Fruit fly (Drosophila melanogaster) whole organism, pupa: Measurements from ENCODE around the gene D12.

Experiments
- CG10348 ChIP-seq: fragments of 200-800 bp; sonication (Bioruptor generic); IDR thresholded peaks from 2 replicates; pipeline ENCODE4 v1.3.6; 2022; ENCODE audit warnings: missing biosample characterization, missing genetic modification characterization
- CG12605 ChIP-seq: fragments of 200-800 bp; sonication (Bioruptor generic); IDR thresholded peaks from 2 replicates; pipeline ENCODE4 v1.3.6; 2022; ENCODE audit warnings: missing biosample characterization, missing genetic modification characterization
- CG13204 ChIP-seq: fragments of 200-800 bp; sonication (Bioruptor generic); optimal IDR thresholded peaks from 2 replicates; lab custom pipeline; 2018; ENCODE audit warnings: missing biosample characterization, mild to moderate bottlenecking, missing genetic modification characterization, moderate library complexity
- CG14655 ChIP-seq: fragments of 200-800 bp; sonication (Bioruptor generic); optimal IDR thresholded peaks from 3 replicates; lab custom pipeline; 2017; ENCODE audit warnings: mild to moderate bottlenecking, missing biosample characterization, missing genetic modification reagents, missing genetic modification characterization
- CG15710 ChIP-seq: fragments of 200-800 bp; sonication (Bioruptor generic); optimal IDR thresholded peaks from 2 replicates; lab custom pipeline; 2018; ENCODE audit warnings: missing biosample characterization, mild to moderate bottlenecking, missing genetic modification characterization, moderate library complexity
- CG17806 ChIP-seq: fragments of 200-800 bp; sonication (Bioruptor generic); optimal IDR thresholded peaks from 2 replicates; lab custom pipeline; 2018; ENCODE audit warnings: missing biosample characterization, mild to moderate bottlenecking, missing genetic modification characterization, moderate library complexity
- CG32121 ChIP-seq: fragments of 200-800 bp; sonication (Bioruptor generic); IDR thresholded peaks from 2 replicates; pipeline ENCODE4 v1.3.6; 2022; ENCODE audit warnings: missing biosample characterization, missing genetic modification characterization
- CG34367 ChIP-seq: fragments of 200-800 bp; sonication (Bioruptor generic); optimal IDR thresholded peaks from 2 replicates; lab custom pipeline; 2018; ENCODE audit warnings: missing biosample characterization, mild to moderate bottlenecking, missing genetic modification characterization
- CG4496 ChIP-seq: fragments of 200-800 bp; sonication (Bioruptor generic); IDR thresholded peaks from 3 replicates; pipeline ENCODE4 v1.3.6; 2022; ENCODE audit warnings: missing biosample characterization, missing genetic modification characterization
- CG8159 ChIP-seq: fragments of 200-800 bp; sonication (Bioruptor generic); optimal IDR thresholded peaks from 3 replicates; lab custom pipeline; 2018; ENCODE audit warnings: missing biosample characterization, mild to moderate bottlenecking, missing genetic modification characterization, moderate library complexity
- CG8301 ChIP-seq: fragments of 200-800 bp; sonication (Bioruptor generic); optimal IDR thresholded peaks from 2 replicates; lab custom pipeline; 2018; ENCODE audit warnings: missing biosample characterization, mild to moderate bottlenecking, missing genetic modification characterization
- CG9948 ChIP-seq: fragments of 200-800 bp; sonication (Bioruptor generic); optimal IDR thresholded peaks from 2 replicates; lab custom pipeline; 2018; ENCODE audit warnings: missing biosample characterization, mild to moderate bottlenecking, missing genetic modification characterization, moderate library complexity
- D1 ChIP-seq: fragments of 200-800 bp; sonication (Bioruptor generic); optimal IDR thresholded peaks from 2 replicates; lab custom pipeline; 2018; ENCODE audit warnings: missing biosample characterization, mild to moderate bottlenecking, missing genetic modification characterization, moderate library complexity
- EcR ChIP-seq: fragments of 200-800 bp; sonication (Bioruptor generic); optimal IDR thresholded peaks from 3 replicates; lab custom pipeline; 2019; ENCODE audit warnings: missing biosample characterization, missing genetic modification characterization, mild to moderate bottlenecking, moderate library complexity, missing genetic modification reagents
- Ets98B ChIP-seq: fragments of 200-800 bp; sonication (Bioruptor generic); IDR thresholded peaks from 2 replicates; pipeline ENCODE4 v1.3.6; 2022; ENCODE audit warnings: missing biosample characterization, missing genetic modification characterization
- Pif1A ChIP-seq: fragments of 200-800 bp; sonication (Bioruptor generic); optimal IDR thresholded peaks from 3 replicates; lab custom pipeline; 2016; ENCODE audit warnings: missing biosample characterization, missing genetic modification characterization
- Pif1B ChIP-seq: fragments of 200-800 bp; sonication (Bioruptor generic); optimal IDR thresholded peaks from 3 replicates; lab custom pipeline; 2016; ENCODE audit warnings: missing biosample characterization, missing genetic modification characterization
- fd96Ca ChIP-seq: fragments of 200-800 bp; sonication (Bioruptor generic); IDR thresholded peaks from 3 replicates; pipeline ENCODE4 v1.3.6; 2022; ENCODE audit warnings: missing biosample characterization, missing genetic modification characterization
- gl ChIP-seq: fragments of 200-800 bp; sonication (Bioruptor generic); optimal IDR thresholded peaks from 2 replicates; lab custom pipeline; 2018; ENCODE audit warnings: missing biosample characterization, mild to moderate bottlenecking, missing genetic modification characterization
- rn ChIP-seq: fragments of 200-800 bp; sonication (Bioruptor generic); IDR thresholded peaks from 2 replicates; pipeline ENCODE4 v1.3.6; 2022; ENCODE audit warnings: missing biosample characterization, missing genetic modification characterization

The D12 gene

dm6 chr2L:8398721-8399120, 38.4 kb downstream of the D12 start, which contains the start of gene CG13386:
Gene CG13386, plus strand, starts transcription at chr2L:8399021.
- TF ChIP-seq CG32121 (GFP tag; lab: Robert Waterston, UW) (no peak), EcR (GFP tag; lab: Kevin White, UChicago) (no peak), CG4496 (GFP tag; lab: Robert Waterston, UW) (no peak), rn (GFP tag; lab: Robert Waterston, UW) (no peak), CG14655 (GFP tag; lab: Kevin White, UChicago) (no peak), CG15710 (tag; lab: Kevin White, UChicago) (no peak), CG10348 (no peak), Pif1B (no peak), CG13204 (GFP tag; lab: Kevin White, UChicago) (no peak), Ets98B (GFP tag; lab: Robert Waterston, UW) (no peak)

- TF ChIP-seq D1 (tag; lab: Kevin White, UChicago) (no peak), CG32121 (GFP tag; lab: Robert Waterston, UW) (no peak), CG12605 (GFP tag; lab: Robert Waterston, UW) (no peak), Pif1B (no peak), EcR (GFP tag; lab: Kevin White, UChicago) (no peak), CG8301 (tag; lab: Kevin White, UChicago) (no peak), CG13204 (GFP tag; lab: Kevin White, UChicago) (no peak), CG15710 (tag; lab: Kevin White, UChicago) (no peak)
- TF ChIP-seq, all 21 proteins: peak for 0
These were observed 41.0 kb downstream of the D12 start, which contains the start of the genes Peritrophin-15a and CG13385 for dm6 chr2L:8395996-8396699. Gene Peritrophin-15a, minus strand, starts transcription at chr2L:8396096. Gene CG13385, plus strand, starts transcription at chr2L:8396649.

- TF ChIP-seq CG9948 (tag; lab: Kevin White, UChicago): no peak
- TF ChIP-seq Pif1A (GFP tag; lab: Kevin White, UChicago): no peak
- no peak for TF ChIP-seq CG8301 (tag; lab: Kevin White, UChicago)
- TF ChIP-seq gl (tag; lab: Kevin White, UChicago): no peak
- TF ChIP-seq Pif1B: no peak
- no peak for TF ChIP-seq CG34367
- no peak for TF ChIP-seq Ets98B (GFP tag; lab: Robert Waterston, UW)
- no peak for TF ChIP-seq CG4496 (GFP tag; lab: Robert Waterston, UW)
- TF ChIP-seq CG14655 (GFP tag; lab: Kevin White, UChicago): no peak
- no peak for TF ChIP-seq CG12605 (GFP tag; lab: Robert Waterston, UW)
- no peak for TF ChIP-seq CG8159
- no peak for TF ChIP-seq CG17806 (tag; lab: Kevin White, UChicago)
- TF ChIP-seq D1 (tag; lab: Kevin White, UChicago): no peak
- no peak for TF ChIP-seq CG15710 (tag; lab: Kevin White, UChicago)
- no peak for TF ChIP-seq CG10348
These were observed 42.3 kb downstream of the D12 start, which contains the start of gene Peritrophin-15b for dm6 chr2L:8394840-8395239. Gene Peritrophin-15b, minus strand, starts transcription at chr2L:8394940.

- TF ChIP-seq CG32121 (GFP tag; lab: Robert Waterston, UW): no peak
- TF ChIP-seq fd96Ca: no peak
- no peak for TF ChIP-seq CG10348
- TF ChIP-seq gl (tag; lab: Kevin White, UChicago): no peak
These were observed 43.0 kb downstream of the D12 start, which contains the start of gene lectin-29Ca for dm6 chr2L:8394180-8394579. Gene lectin-29Ca, minus strand, starts transcription at chr2L:8394280.

dm6 chr2L:8393122-8393521, 44.0 kb downstream of the D12 start, which contains the start of gene Acp29AB:
Gene Acp29AB, minus strand, starts transcription at chr2L:8393222.
- TF ChIP-seq CG32121 (GFP tag; lab: Robert Waterston, UW) (no peak), CG10348 (no peak), CG14655 (GFP tag; lab: Kevin White, UChicago) (no peak), CG34367 (no peak), D1 (tag; lab: Kevin White, UChicago) (no peak), Ets98B (GFP tag; lab: Robert Waterston, UW) (no peak), CG8159 (no peak), EcR (GFP tag; lab: Kevin White, UChicago) (no peak), CG8301 (tag; lab: Kevin White, UChicago) (no peak), fd96Ca (no peak), gl (tag; lab: Kevin White, UChicago) (no peak), CG12605 (GFP tag; lab: Robert Waterston, UW) (no peak)

dm6 chr2L:8392298-8392697, 44.9 kb downstream of the D12 start, which contains the start of gene CG42820:
Gene CG42820, minus strand, starts transcription at chr2L:8392398.
- TF ChIP-seq CG4496 (GFP tag; lab: Robert Waterston, UW): no peak
- no peak for TF ChIP-seq D1 (tag; lab: Kevin White, UChicago)
- no peak for TF ChIP-seq CG17806 (tag; lab: Kevin White, UChicago)
- TF ChIP-seq rn (GFP tag; lab: Robert Waterston, UW): no peak
- no peak for TF ChIP-seq Pif1B
- no peak for TF ChIP-seq CG8301 (tag; lab: Kevin White, UChicago)
- no peak for TF ChIP-seq CG14655 (GFP tag; lab: Kevin White, UChicago)
- no peak for TF ChIP-seq CG8159
- no peak for TF ChIP-seq CG9948 (tag; lab: Kevin White, UChicago)
- TF ChIP-seq CG32121 (GFP tag; lab: Robert Waterston, UW): no peak
- TF ChIP-seq CG34367: no peak
- no peak for TF ChIP-seq Ets98B (GFP tag; lab: Robert Waterston, UW)
- no peak for TF ChIP-seq CG12605 (GFP tag; lab: Robert Waterston, UW)
- TF ChIP-seq CG15710 (tag; lab: Kevin White, UChicago): no peak
- TF ChIP-seq gl (tag; lab: Kevin White, UChicago): no peak
- no peak for TF ChIP-seq CG13204 (GFP tag; lab: Kevin White, UChicago)
